Worm (Caenorhabditis elegans) whole organism, L4/young adult: ENCODE data around the gene T22B2.5.

Experiments
- dao-5 ChIP-seq: sonication (generic microtip); optimal IDR thresholded peaks from 2 replicates; lab custom pipeline; 2016; ENCODE audit warnings: missing genotype, missing genetic modification characterization, moderate library complexity, missing compliant biosample characterization
- him-1 ChIP-seq: sonication (generic microtip); optimal IDR thresholded peaks from 2 replicates; lab custom pipeline; 2016; ENCODE audit warnings: missing genotype, missing genetic modification reagents, missing genetic modification characterization, missing compliant biosample characterization

DNA sequence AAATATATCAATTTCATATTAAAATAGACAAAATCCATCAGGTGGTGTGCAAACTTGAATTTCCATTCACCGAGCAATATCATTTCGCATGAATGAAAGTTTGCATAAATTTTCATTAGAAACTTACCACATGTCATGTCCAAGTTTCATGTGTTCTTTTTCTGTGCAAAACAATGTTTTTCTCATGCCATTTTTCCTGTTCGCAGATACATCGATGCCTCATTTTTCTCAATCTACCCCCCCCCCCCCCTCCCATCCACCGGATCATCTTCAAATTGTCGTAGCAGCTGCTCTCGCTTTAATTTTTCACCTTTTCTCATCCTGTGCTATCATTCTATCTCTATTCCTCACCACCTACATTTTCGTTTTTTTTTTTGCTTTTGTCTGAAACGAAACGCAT lies 27.8 kb upstream of the T22B2.5 start, which contains the start of gene T19D2.3:
- TF ChIP-seq him-1 (tag; lab: Kevin White, UChicago) (no peak), dao-5 (no peak)
